Fruit fly (Drosophila melanogaster): ENCODE data around the gene CG42729.

Gene CG42729

dm6 chr3L:15563058-15563850, 35.9 kb upstream of the CG42729 start, which contains the start of the genes CG7739 and SCCRO:
Gene CG7739, minus strand, starts transcription at chr3L:15563065.
Gene SCCRO, plus strand, starts transcription at chr3L:15563427.
- peak; percentile 58 for TF ChIP-seq CG17806 (tag; optimal IDR thresholded peaks at IDR 0.05)
- peak; percentile 71; the same call in 2 of the 3 replicates for TF ChIP-seq CG4496 (GFP tag; IDR thresholded peaks at IDR 0.05)
- 0 out of 3 replicates have a peak, but pooled peaks have one; percentile 49 for TF ChIP-seq fd96Ca (GFP tag; IDR thresholded peaks at IDR 0.05)
- TF ChIP-seq CG13204 (GFP tag; optimal IDR thresholded peaks at IDR 0.05): no peak
- no peak for TF ChIP-seq Pif1A (GFP tag; optimal IDR thresholded peaks at IDR 0.05)
- peak; percentile 9 for TF ChIP-seq CG34367 (tag; optimal IDR thresholded peaks at IDR 0.05)
- no peak for TF ChIP-seq rn (GFP tag; IDR thresholded peaks at IDR 0.05)
- no peak for TF ChIP-seq CG14655 (GFP tag; optimal IDR thresholded peaks at IDR 0.05)
- TF ChIP-seq CG9948 (tag; optimal IDR thresholded peaks at IDR 0.05): peak; percentile 58
- peak; percentile 62 for TF ChIP-seq Ets98B (GFP tag; IDR thresholded peaks at IDR 0.05)
- no peak for TF ChIP-seq Pif1B (GFP tag; optimal IDR thresholded peaks at IDR 0.05)
- peak; percentile 51 for TF ChIP-seq CG15710 (tag; optimal IDR thresholded peaks at IDR 0.05)
- no peak for TF ChIP-seq gl (tag; optimal IDR thresholded peaks at IDR 0.05)
- peak; percentile 57; the same call in 1 of the 2 replicates for TF ChIP-seq CG32121 (GFP tag; IDR thresholded peaks at IDR 0.05)
- TF ChIP-seq CG12605 (GFP tag; IDR thresholded peaks at IDR 0.05): 0 out of 2 replicates have a peak, but pooled peaks have one; percentile 51
- TF ChIP-seq D1 (tag; optimal IDR thresholded peaks at IDR 0.05): peak; percentile 45
- TF ChIP-seq Snoo (tag; optimal IDR thresholded peaks at IDR 0.05): peak; percentile 42
- TF ChIP-seq CG8159 (tag; optimal IDR thresholded peaks at IDR 0.05): peak; percentile 25
- peak; percentile 3 for TF ChIP-seq CG8301 (tag; optimal IDR thresholded peaks at IDR 0.05)
- TF ChIP-seq CG10348 (GFP tag; IDR thresholded peaks at IDR 0.05): no peak
- TF ChIP-seq EcR (GFP tag; optimal IDR thresholded peaks at IDR 0.05): no peak

- TF ChIP-seq CG13204 (GFP tag; optimal IDR thresholded peaks at IDR 0.05) (no peak), CG17806 (tag; optimal IDR thresholded peaks at IDR 0.05) (no peak), rn (GFP tag; IDR thresholded peaks at IDR 0.05) (no peak)
These were observed 35.4 kb upstream of the CG42729 start for dm6 chr3L:15562727-15563057.

- TF ChIP-seq Snoo (tag; optimal IDR thresholded peaks at IDR 0.05): no peak
- TF ChIP-seq CG34367 (tag; optimal IDR thresholded peaks at IDR 0.05): no peak
- TF ChIP-seq CG9948 (tag; optimal IDR thresholded peaks at IDR 0.05): peak; percentile 51
- TF ChIP-seq CG12605 (GFP tag; IDR thresholded peaks at IDR 0.05): peak; percentile 92
- TF ChIP-seq CG10348 (GFP tag; IDR thresholded peaks at IDR 0.05): no peak
- peak; percentile 89 for TF ChIP-seq Pif1A (GFP tag; optimal IDR thresholded peaks at IDR 0.05)
- TF ChIP-seq CG4496 (GFP tag; IDR thresholded peaks at IDR 0.05): peak; percentile 96
- TF ChIP-seq CG8301 (tag; optimal IDR thresholded peaks at IDR 0.05): peak; percentile 90
- TF ChIP-seq fd96Ca (GFP tag; IDR thresholded peaks at IDR 0.05): no peak
- TF ChIP-seq CG13204 (GFP tag; optimal IDR thresholded peaks at IDR 0.05): no peak
- peak; percentile 64 for TF ChIP-seq D1 (tag; optimal IDR thresholded peaks at IDR 0.05)
- TF ChIP-seq EcR (GFP tag; optimal IDR thresholded peaks at IDR 0.05): peak; percentile 44
- TF ChIP-seq CG17806 (tag; optimal IDR thresholded peaks at IDR 0.05): no peak
- peak; percentile 25 for TF ChIP-seq CG15710 (tag; optimal IDR thresholded peaks at IDR 0.05)
- peak; percentile 94 for TF ChIP-seq Ets98B (GFP tag; IDR thresholded peaks at IDR 0.05)
- TF ChIP-seq rn (GFP tag; IDR thresholded peaks at IDR 0.05): peak; percentile 82
- TF ChIP-seq CG14655 (GFP tag; optimal IDR thresholded peaks at IDR 0.05): peak; percentile 94
- no peak for TF ChIP-seq Pif1B (GFP tag; optimal IDR thresholded peaks at IDR 0.05)
- TF ChIP-seq CG32121 (GFP tag; IDR thresholded peaks at IDR 0.05): peak; percentile 93
- peak; percentile 99 for TF ChIP-seq gl (tag; optimal IDR thresholded peaks at IDR 0.05)
- TF ChIP-seq CG8159 (tag; optimal IDR thresholded peaks at IDR 0.05): peak; percentile 75
These were observed 26.8 kb upstream of the CG42729 start, which contains the start of gene AGO2 for dm6 chr3L:15553993-15554644. Gene AGO2, plus strand, starts transcription at chr3L:15554113.

dm6 chr3L:15548843-15549242, 21.5 kb upstream of the CG42729 start:
- TF ChIP-seq CG9948 (tag; optimal IDR thresholded peaks at IDR 0.05) (no peak), Pif1A (GFP tag; optimal IDR thresholded peaks at IDR 0.05) (no peak), CG4496 (GFP tag; IDR thresholded peaks at IDR 0.05) (no peak), CG12605 (GFP tag; IDR thresholded peaks at IDR 0.05) (no peak), fd96Ca (GFP tag; IDR thresholded peaks at IDR 0.05) (no peak), CG34367 (tag; optimal IDR thresholded peaks at IDR 0.05) (no peak), CG32121 (GFP tag; IDR thresholded peaks at IDR 0.05) (no peak), Pif1B (GFP tag; optimal IDR thresholded peaks at IDR 0.05) (no peak), CG13204 (GFP tag; optimal IDR thresholded peaks at IDR 0.05) (no peak), Snoo (tag; optimal IDR thresholded peaks at IDR 0.05) (no peak), rn (GFP tag; IDR thresholded peaks at IDR 0.05) (no peak), gl (tag; optimal IDR thresholded peaks at IDR 0.05) (no peak), EcR (GFP tag; optimal IDR thresholded peaks at IDR 0.05) (no peak), D1 (tag; optimal IDR thresholded peaks at IDR 0.05) (no peak), CG17806 (tag; optimal IDR thresholded peaks at IDR 0.05) (no peak), CG8159 (tag; optimal IDR thresholded peaks at IDR 0.05) (no peak)

dm6 chr3L:15547187-15547790, 20.0 kb upstream of the CG42729 start:
- no peak for TF ChIP-seq fd96Ca (GFP tag; IDR thresholded peaks at IDR 0.05)
- TF ChIP-seq Pif1A (GFP tag; optimal IDR thresholded peaks at IDR 0.05): no peak
- TF ChIP-seq CG12605 (GFP tag; IDR thresholded peaks at IDR 0.05): no peak
- no peak for TF ChIP-seq CG34367 (tag; optimal IDR thresholded peaks at IDR 0.05)
- no peak for TF ChIP-seq CG10348 (GFP tag; IDR thresholded peaks at IDR 0.05)
- TF ChIP-seq Pif1B (GFP tag; optimal IDR thresholded peaks at IDR 0.05): no peak
- TF ChIP-seq CG13204 (GFP tag; optimal IDR thresholded peaks at IDR 0.05): no peak
- TF ChIP-seq CG32121 (GFP tag; IDR thresholded peaks at IDR 0.05): no peak
- no peak for TF ChIP-seq rn (GFP tag; IDR thresholded peaks at IDR 0.05)
- no peak for TF ChIP-seq EcR (GFP tag; optimal IDR thresholded peaks at IDR 0.05)
- no peak for TF ChIP-seq CG17806 (tag; optimal IDR thresholded peaks at IDR 0.05)
- TF ChIP-seq CG8159 (tag; optimal IDR thresholded peaks at IDR 0.05): no peak
- no peak for TF ChIP-seq CG4496 (GFP tag; IDR thresholded peaks at IDR 0.05)
- TF ChIP-seq CG9948 (tag; optimal IDR thresholded peaks at IDR 0.05): no peak
- no peak for TF ChIP-seq Snoo (tag; optimal IDR thresholded peaks at IDR 0.05)
- no peak for TF ChIP-seq gl (tag; optimal IDR thresholded peaks at IDR 0.05)
- TF ChIP-seq D1 (tag; optimal IDR thresholded peaks at IDR 0.05): no peak
- no peak for TF ChIP-seq CG15710 (tag; optimal IDR thresholded peaks at IDR 0.05)
- no peak for TF ChIP-seq Ets98B (GFP tag; IDR thresholded peaks at IDR 0.05)
- no peak for TF ChIP-seq CG14655 (GFP tag; optimal IDR thresholded peaks at IDR 0.05)

Data from whole organism, pupa.